Worm (Caenorhabditis elegans) whole organism, early embryonic: ENCODE data around the gene srd-46.

Experiments used
- B0310.2 ChIP-seq: sonication (generic microtip); optimal IDR thresholded peaks from 2 replicates; lab custom pipeline; 2016; ENCODE audit warnings: mild to moderate bottlenecking, missing genetic modification characterization, missing compliant biosample characterization
- ama-1 ChIP-seq: fragments of 150-350 bp; optimal IDR thresholded peaks from 2 replicates; lab custom pipeline; 2014
- ceh-13 ChIP-seq: fragments of 200-800 bp; sonication (Bioruptor generic); optimal IDR thresholded peaks from 2 replicates; lab custom pipeline; 2018; ENCODE audit warnings: mild to moderate bottlenecking, missing genetic modification characterization, missing compliant biosample characterization
- flt-1 ChIP-seq: fragments of 200-800 bp; sonication (Bioruptor generic); IDR thresholded peaks from 2 replicates; pipeline ENCODE4 v1.3.6; 2022; ENCODE audit warnings: missing genetic modification characterization, missing compliant biosample characterization
- hmbx-1 ChIP-seq: sonication (generic microtip); optimal IDR thresholded peaks from 2 replicates; lab custom pipeline; 2016; ENCODE audit warnings: mild to moderate bottlenecking, missing genetic modification characterization, missing compliant biosample characterization
- hnd-1 ChIP-seq: sonication (generic microtip); optimal IDR thresholded peaks from 2 replicates; lab custom pipeline; 2016; ENCODE audit warnings: missing genetic modification characterization, missing compliant biosample characterization
- pes-1 ChIP-seq: fragments of 200-800 bp; sonication (Bioruptor generic); IDR thresholded peaks from 2 replicates; pipeline ENCODE4 v1.3.6; 2022; ENCODE audit warnings: missing genetic modification reagents, missing genetic modification characterization, missing compliant biosample characterization
- tbx-11 ChIP-seq: fragments of 200-800 bp; sonication (Bioruptor generic); IDR thresholded peaks from 2 replicates; pipeline ENCODE4 v1.3.6; 2022; ENCODE audit warnings: missing genetic modification characterization, missing compliant biosample characterization
- tbx-37 ChIP-seq: fragments of 200-800 bp; sonication (Bioruptor generic); conservative IDR thresholded peaks from 2 replicates; pipeline ENCODE4 v1.3.6; 2022; ENCODE audit warnings: missing genetic modification reagents, missing genetic modification characterization, missing compliant biosample characterization

DNA sequence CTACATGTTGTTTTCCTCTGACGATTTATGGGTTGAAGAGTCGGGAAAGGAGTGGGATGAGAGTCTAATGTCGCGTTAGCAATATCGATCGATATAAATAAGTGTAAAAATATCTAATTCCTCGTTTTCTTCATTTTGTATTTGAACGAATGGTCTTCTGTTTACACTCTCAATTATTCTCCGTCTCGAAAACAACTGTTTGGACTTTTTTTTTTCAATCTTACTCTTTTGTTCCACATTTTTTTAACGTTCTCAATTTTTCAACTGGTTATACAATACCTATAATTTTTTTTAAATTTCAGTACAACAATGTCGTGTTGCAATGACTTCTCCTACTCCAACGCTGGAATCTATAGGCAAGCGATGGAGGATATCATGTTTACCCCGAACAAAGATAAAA lies 10.5 kb upstream of the srd-46 start, which contains the start of gene F17A2.13:
- TF ChIP-seq flt-1 (no peak), hmbx-1 (tag; lab: Kevin White, UChicago) (no peak), B0310.2 (tag; lab: Kevin White, UChicago) (no peak), tbx-37 (GFP tag; lab: Robert Waterston, UW) (no peak), ceh-13 (GFP tag; lab: Kevin White, UChicago) (no peak), tbx-11 (no peak), ama-1 (lab: Kevin White, UChicago) (no peak), hnd-1 (tag; lab: Kevin White, UChicago) (no peak), pes-1 (GFP tag; lab: Robert Waterston, UW) (no peak)
